Worm (Caenorhabditis elegans) whole organism, mixed stage, embryonic: ENCODE measurements around the gene ets-4.

Experiments
- ceh-43 ChIP-seq: fragments of 200-800 bp; sonication (Bioruptor generic); optimal IDR thresholded peaks from 2 replicates; lab custom pipeline; 2018; ENCODE audit warnings: mild to moderate bottlenecking, missing genetic modification characterization, moderate library complexity, missing compliant biosample characterization
- ztf-11 ChIP-seq: fragments of 150-350 bp; optimal IDR thresholded peaks from 2 replicates; lab custom pipeline; 2014; ENCODE audit warnings: missing biosample characterization, missing genetic modification characterization

- TF ChIP-seq ztf-11 (tag; lab: Kevin White, UChicago) (no peak), ceh-43 (GFP tag; lab: Kevin White, UChicago) (no peak)
These were observed 8.9 kb upstream of the ets-4 start for ce11 chrX:6509813-6510212.
